Worm (Caenorhabditis elegans): ENCODE data around the gene mel-11.

- TF ChIP-seq cog-1 (tag; optimal IDR thresholded peaks at IDR 0.05) (no peak), ref-1 (GFP tag; conservative IDR thresholded peaks at IDR 0.05) (no peak), med-1 (GFP tag; optimal IDR thresholded peaks at IDR 0.05; ENCODE audit: insufficient read depth) (no peak), ztf-29 (GFP tag; IDR thresholded peaks at IDR 0.05) (no peak), tab-1 (GFP tag; IDR thresholded peaks at IDR 0.05) (no peak), flt-1 (GFP tag; IDR thresholded peaks at IDR 0.05) (no peak), T22C8.4 (GFP tag; IDR thresholded peaks at IDR 0.05) (no peak)
Observed at ce11 chrII:9411497-9411896, 53.2 kb downstream of the mel-11 start, which contains the start of gene M176.9.

Measured in whole organism, midembryonic.